Fruit fly (Drosophila melanogaster) whole organism, embryonic: Measurements from ENCODE around the gene CG18749.

ENCODE experiments used
- ATbp ChIP-seq: fragments of 200-800 bp; sonication (Bioruptor generic); optimal IDR thresholded peaks from 2 replicates; lab custom pipeline; 2017; ENCODE audit warnings: missing biosample characterization, mild to moderate bottlenecking, missing genetic modification characterization, missing genetic modification reagents
- Abd-B ChIP-seq: fragments of 200-800 bp; sonication (Bioruptor generic); optimal IDR thresholded peaks from 2 replicates; lab custom pipeline; 2018; ENCODE audit warnings: missing biosample characterization, mild to moderate bottlenecking, missing genetic modification characterization, moderate library complexity
- C15 ChIP-seq: fragments of 200-800 bp; sonication (Bioruptor generic); IDR thresholded peaks from 3 replicates; pipeline ENCODE4 v1.3.6; 2022; ENCODE audit warnings: missing biosample characterization, missing genetic modification characterization
- CG10267 ChIP-seq: fragments of 200-800 bp; sonication (Bioruptor generic); optimal IDR thresholded peaks from 2 replicates; lab custom pipeline; 2018; ENCODE audit warnings: missing biosample characterization, mild to moderate bottlenecking, missing genetic modification characterization, moderate library complexity
- CG10431 ChIP-seq: fragments of 200-800 bp; sonication (Bioruptor generic); optimal IDR thresholded peaks from 3 replicates; lab custom pipeline; 2018; ENCODE audit warnings: missing biosample characterization, mild to moderate bottlenecking, missing genetic modification characterization
- CG13624 ChIP-seq: fragments of 200-800 bp; sonication (Bioruptor generic); optimal IDR thresholded peaks from 2 replicates; lab custom pipeline; 2016; ENCODE audit warnings: missing biosample characterization, missing genetic modification characterization
- CG16779 ChIP-seq: fragments of 200-800 bp; sonication (Bioruptor generic); IDR thresholded peaks from 2 replicates; pipeline ENCODE4 v1.3.6; 2022; ENCODE audit warnings: missing biosample characterization, missing genetic modification characterization
- CG16863 ChIP-seq: fragments of 200-800 bp; sonication (Bioruptor generic); optimal IDR thresholded peaks from 3 replicates; lab custom pipeline; 2016; ENCODE audit warnings: missing biosample characterization, missing genetic modification characterization
- CG17385 ChIP-seq: fragments of 200-800 bp; sonication (Bioruptor generic); optimal IDR thresholded peaks from 3 replicates; lab custom pipeline; 2018; ENCODE audit warnings: missing biosample characterization, mild to moderate bottlenecking, missing genetic modification characterization
- CG18262 ChIP-seq: fragments of 200-800 bp; optimal IDR thresholded peaks from 3 replicates; lab custom pipeline; 2019; ENCODE audit warnings: missing biosample characterization, mild to moderate bottlenecking, missing genetic modification characterization, moderate library complexity
- CG18619 ChIP-seq: fragments of 200-800 bp; sonication (Bioruptor generic); optimal IDR thresholded peaks from 3 replicates; lab custom pipeline; 2017; ENCODE audit warnings: missing biosample characterization, mild to moderate bottlenecking, missing genetic modification characterization
- CG2875 ChIP-seq: fragments of 200-800 bp; sonication (Bioruptor generic); optimal IDR thresholded peaks from 2 replicates; lab custom pipeline; 2017; ENCODE audit warnings: missing biosample characterization, mild to moderate bottlenecking, missing genetic modification characterization, missing genetic modification reagents
- CG33213 ChIP-seq: fragments of 200-800 bp; sonication (Bioruptor generic); optimal IDR thresholded peaks from 3 replicates; lab custom pipeline; 2016; ENCODE audit warnings: missing biosample characterization, missing genetic modification characterization
- CG33557 ChIP-seq: fragments of 200-800 bp; sonication (Bioruptor generic); optimal IDR thresholded peaks from 2 replicates; lab custom pipeline; 2019; ENCODE audit warnings: missing biosample characterization, mild to moderate bottlenecking, missing genetic modification characterization, moderate library complexity
- CG42726 ChIP-seq: fragments of 200-800 bp; sonication (Bioruptor generic); IDR thresholded peaks from 2 replicates; pipeline ENCODE4 v1.3.6; 2022; ENCODE audit warnings: missing biosample characterization, missing genetic modification characterization; ENCODE audit not compliant: partially characterized antibody
- CG4854 ChIP-seq: fragments of 200-800 bp; sonication (Bioruptor generic); optimal IDR thresholded peaks from 2 replicates; lab custom pipeline; 2016; ENCODE audit warnings: missing biosample characterization, missing genetic modification characterization, inconsistent platforms
- CG6254 ChIP-seq: fragments of 200-800 bp; sonication (Bioruptor generic); optimal IDR thresholded peaks from 3 replicates; lab custom pipeline; 2017; ENCODE audit warnings: mild to moderate bottlenecking, missing biosample characterization, missing genetic modification reagents, missing genetic modification characterization
- CG8359 ChIP-seq: fragments of 200-800 bp; sonication (Bioruptor generic); optimal IDR thresholded peaks from 2 replicates; lab custom pipeline; 2017; ENCODE audit warnings: missing biosample characterization, mild to moderate bottlenecking, missing genetic modification characterization, borderline replicate concordance
- CG9797 ChIP-seq: fragments of 200-800 bp; sonication (Bioruptor generic); optimal IDR thresholded peaks from 3 replicates; lab custom pipeline; 2018; ENCODE audit warnings: missing biosample characterization, mild to moderate bottlenecking, missing genetic modification characterization
- D19B ChIP-seq: fragments of 200-800 bp; sonication (Bioruptor generic); optimal IDR thresholded peaks from 2 replicates; lab custom pipeline; 2017; ENCODE audit warnings: missing biosample characterization, mild to moderate bottlenecking, missing genetic modification characterization
- Deaf1 ChIP-seq: fragments of 200-800 bp; optimal IDR thresholded peaks from 3 replicates; lab custom pipeline; 2019; ENCODE audit warnings: missing biosample characterization, mild to moderate bottlenecking, missing genetic modification characterization, moderate library complexity
- Doc2 ChIP-seq: fragments of 200-800 bp; sonication (Bioruptor generic); IDR thresholded peaks from 2 replicates; pipeline ENCODE4 v1.3.6; 2022; ENCODE audit warnings: missing biosample characterization, missing genetic modification characterization
- Fer3 ChIP-seq: fragments of 200-800 bp; sonication (Bioruptor generic); optimal IDR thresholded peaks from 2 replicates; lab custom pipeline; 2018; ENCODE audit warnings: missing biosample characterization, mild to moderate bottlenecking, missing genetic modification characterization, moderate library complexity
- Hr39 ChIP-seq: fragments of >200 bp; optimal IDR thresholded peaks from 2 replicates; lab custom pipeline; 2017
- Lhr ChIP-seq: fragments of 200-800 bp; sonication (Bioruptor generic); optimal IDR thresholded peaks from 3 replicates; lab custom pipeline; 2017; ENCODE audit warnings: mild to moderate bottlenecking, missing biosample characterization, missing genetic modification reagents, missing genetic modification characterization
- Lpt ChIP-seq: fragments of >200 bp; optimal IDR thresholded peaks from 2 replicates; lab custom pipeline; 2018; ENCODE audit warnings: missing biosample characterization, missing genetic modification characterization
- NFAT ChIP-seq: fragments of 200-800 bp; sonication (Bioruptor generic); IDR thresholded peaks from 2 replicates; pipeline ENCODE4 v1.3.6; 2022; ENCODE audit warnings: missing biosample characterization, missing genetic modification characterization
- Taf1 ChIP-seq: fragments of 200-800 bp; sonication (Bioruptor generic); IDR thresholded peaks from 2 replicates; pipeline ENCODE4 v1.3.6; 2022; ENCODE audit warnings: missing biosample characterization, missing genetic modification characterization
- ab ChIP-seq: fragments of 200-800 bp; sonication (Bioruptor generic); optimal IDR thresholded peaks from 2 replicates; lab custom pipeline; 2016; ENCODE audit warnings: missing biosample characterization, missing genetic modification characterization
- ac ChIP-seq: fragments of 200-800 bp; sonication (Bioruptor generic); optimal IDR thresholded peaks from 3 replicates; lab custom pipeline; 2017; ENCODE audit warnings: missing biosample characterization, mild to moderate bottlenecking, missing genetic modification characterization
- al ChIP-seq: fragments of 200-800 bp; sonication (Bioruptor generic); IDR thresholded peaks from 2 replicates; pipeline ENCODE4 v1.3.6; 2022; ENCODE audit warnings: missing biosample characterization, missing genetic modification characterization
- corto ChIP-seq: fragments of 200-800 bp; sonication (Bioruptor generic); optimal IDR thresholded peaks from 2 replicates; lab custom pipeline; 2016; ENCODE audit warnings: missing biosample characterization, mild to moderate bottlenecking, missing genetic modification characterization, moderate library complexity
- dimm ChIP-seq: fragments of 200-800 bp; sonication (Bioruptor generic); IDR thresholded peaks from 2 replicates; pipeline ENCODE4 v1.3.6; 2022; ENCODE audit warnings: missing biosample characterization, missing genetic modification characterization
- en ChIP-seq: fragments of 200-800 bp; sonication (Bioruptor generic); optimal IDR thresholded peaks from 2 replicates; lab custom pipeline; 2016; ENCODE audit warnings: missing biosample characterization, missing genetic modification characterization
- esg ChIP-seq: fragments of 200-800 bp; sonication (Bioruptor generic); conservative IDR thresholded peaks from 2 replicates; pipeline ENCODE4 v1.3.6; 2022; ENCODE audit warnings: missing biosample characterization, missing genetic modification characterization
- fd102C ChIP-seq: fragments of 200-800 bp; sonication (Bioruptor generic); optimal IDR thresholded peaks from 2 replicates; lab custom pipeline; 2018; ENCODE audit warnings: missing biosample characterization, mild to moderate bottlenecking, missing genetic modification characterization, moderate library complexity
- kni ChIP-seq: fragments of 200-800 bp; sonication (Bioruptor generic); optimal IDR thresholded peaks from 3 replicates; lab custom pipeline; 2017; ENCODE audit warnings: mild to moderate bottlenecking, missing biosample characterization, missing genetic modification reagents, missing genetic modification characterization
- nerfin-1 ChIP-seq: fragments of 200-800 bp; sonication (Bioruptor generic); optimal IDR thresholded peaks from 3 replicates; lab custom pipeline; 2019; ENCODE audit warnings: missing biosample characterization, mild to moderate bottlenecking, missing genetic modification characterization, moderate library complexity
- onecut ChIP-seq: fragments of 200-800 bp; sonication (Bioruptor generic); IDR thresholded peaks from 2 replicates; pipeline ENCODE4 v1.3.6; 2022; ENCODE audit warnings: missing biosample characterization, missing genetic modification characterization
- pfk ChIP-seq: fragments of 200-800 bp; sonication (Bioruptor generic); optimal IDR thresholded peaks from 2 replicates; lab custom pipeline; 2018; ENCODE audit warnings: missing biosample characterization, mild to moderate bottlenecking, missing genetic modification characterization, moderate library complexity
- ranshi ChIP-seq: fragments of 200-800 bp; sonication (Bioruptor generic); IDR thresholded peaks from 2 replicates; pipeline ENCODE4 v1.3.6; 2022; ENCODE audit warnings: missing biosample characterization, missing genetic modification characterization
- repo ChIP-seq: fragments of 200-800 bp; sonication (Bioruptor generic); optimal IDR thresholded peaks from 2 replicates; lab custom pipeline; 2016; ENCODE audit warnings: missing biosample characterization, missing genetic modification characterization
- sd ChIP-seq: fragments of 200-800 bp; sonication (Bioruptor generic); optimal IDR thresholded peaks from 3 replicates; lab custom pipeline; 2018; ENCODE audit warnings: missing biosample characterization, mild to moderate bottlenecking, missing genetic modification characterization, moderate library complexity
- sim ChIP-seq: fragments of 200-800 bp; sonication (Bioruptor generic); IDR thresholded peaks from 2 replicates; pipeline ENCODE4 v1.3.6; 2022; ENCODE audit warnings: missing biosample characterization, missing genetic modification characterization
- ssp ChIP-seq: fragments of 200-800 bp; sonication (Bioruptor generic); IDR thresholded peaks from 2 replicates; pipeline ENCODE4 v1.3.6; 2022; ENCODE audit warnings: missing biosample characterization, missing genetic modification characterization
- tap ChIP-seq: fragments of 200-800 bp; optimal IDR thresholded peaks from 3 replicates; lab custom pipeline; 2019; ENCODE audit warnings: missing biosample characterization, mild to moderate bottlenecking, missing genetic modification characterization, moderate library complexity
- tio ChIP-seq: fragments of 200-800 bp; sonication (Bioruptor generic); optimal IDR thresholded peaks from 2 replicates; lab custom pipeline; 2017; ENCODE audit warnings: missing biosample characterization, missing genetic modification characterization, inconsistent platforms
- trem ChIP-seq: fragments of 200-800 bp; optimal IDR thresholded peaks from 3 replicates; lab custom pipeline; 2019; ENCODE audit warnings: missing biosample characterization, mild to moderate bottlenecking, missing genetic modification characterization, moderate library complexity
- trh ChIP-seq: fragments of 200-800 bp; sonication (Bioruptor generic); optimal IDR thresholded peaks from 2 replicates; lab custom pipeline; 2016; ENCODE audit warnings: missing biosample characterization, missing genetic modification characterization
- z ChIP-seq: fragments of 200-800 bp; sonication (Bioruptor generic); IDR thresholded peaks from 3 replicates; pipeline ENCODE4 v1.3.6; 2022; ENCODE audit warnings: missing biosample characterization, missing genetic modification characterization

The CG18749 gene

DNA sequence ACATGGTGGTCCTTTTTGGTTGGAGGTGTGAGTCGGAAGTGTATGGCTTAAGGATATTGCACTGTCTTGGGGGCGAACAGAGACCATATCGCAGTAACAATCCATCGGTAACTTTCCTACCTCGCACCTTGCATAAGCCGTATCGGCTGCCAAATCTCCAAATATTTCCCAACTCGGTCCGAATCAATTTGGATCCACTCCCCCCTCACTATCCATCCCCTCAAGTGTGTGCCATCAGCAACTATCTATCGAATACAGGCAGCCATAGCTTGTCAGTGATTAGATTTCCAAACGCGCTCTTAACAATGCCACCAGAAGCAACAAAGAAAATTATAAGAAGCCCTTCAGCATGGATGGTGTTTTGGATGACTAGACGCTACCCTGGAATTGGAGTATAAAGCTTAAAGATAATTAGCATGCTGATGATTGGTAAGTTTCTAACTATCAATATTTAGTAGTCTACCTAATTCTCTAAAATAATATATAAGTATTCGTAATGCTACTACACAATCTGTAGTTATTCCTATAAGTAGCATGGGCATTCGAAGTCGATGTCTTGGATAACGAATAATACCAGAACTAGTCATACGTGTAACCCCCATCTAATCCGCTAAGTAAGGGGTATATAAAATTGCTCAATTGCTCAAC, 37.1 kb upstream of the CG18749 start (continued):
- TF ChIP-seq D19B (peak; percentile 97), tio (peak; percentile 45), trem (tag; lab: Kevin White, UChicago) (peak; percentile 22), CG10431 (GFP tag; lab: Kevin White, UChicago) (no peak), fd102C (GFP tag; lab: Kevin White, UChicago) (no peak), CG33557 (GFP tag; lab: Kevin White, UChicago) (no peak), Fer3 (tag; lab: Kevin White, UChicago) (peak; percentile 61), Deaf1 (tag; lab: Kevin White, UChicago) (peak; percentile 32), CG18262 (tag; lab: Kevin White, UChicago) (peak; percentile 65), Hr39 (no peak), NFAT (GFP tag; lab: Robert Waterston, UW) (no peak), Lhr (GFP tag; lab: Kevin White, UChicago) (no peak), CG6254 (GFP tag; lab: Kevin White, UChicago) (peak; percentile 27), CG33213 (GFP tag; lab: Kevin White, UChicago) (no peak), pfk (GFP tag; lab: Kevin White, UChicago) (no peak), CG18619 (GFP tag; lab: Kevin White, UChicago) (peak; percentile 33), CG4854 (GFP tag; lab: Kevin White, UChicago) (no peak), Lpt (GFP tag; lab: Kevin White, UChicago) (no peak), CG16863 (GFP tag; lab: Kevin White, UChicago) (no peak), CG10267 (tag; lab: Kevin White, UChicago) (peak; percentile 24), al (GFP tag; lab: Robert Waterston, UW) (no peak), dimm (GFP tag; lab: Robert Waterston, UW) (no peak), C15 (GFP tag; lab: Robert Waterston, UW) (no peak), en (GFP tag; lab: Kevin White, UChicago) (no peak), corto (no peak), repo (GFP tag; lab: Kevin White, UChicago) (no peak), CG13624 (GFP tag; lab: Kevin White, UChicago) (no peak), Doc2 (no peak), CG8359 (GFP tag; lab: Kevin White, UChicago) (no peak), sd (tag; lab: Kevin White, UChicago) (no peak), CG2875 (GFP tag; lab: Kevin White, UChicago) (peak; percentile 41), esg (GFP tag; lab: Robert Waterston, UW) (peak; percentile 53; the same call in 1 of the 2 replicates), ATbp (GFP tag; lab: Kevin White, UChicago) (peak; percentile 1), ranshi (GFP tag; lab: Robert Waterston, UW) (peak; percentile 58; the same call in 1 of the 2 replicates), sim (GFP tag; lab: Robert Waterston, UW) (no peak), onecut (GFP tag; lab: Robert Waterston, UW) (no peak), tap (tag; lab: Kevin White, UChicago) (peak; percentile 57), CG16779 (GFP tag; lab: Robert Waterston, UW) (no peak), ab (no peak), nerfin-1 (tag; lab: Kevin White, UChicago) (peak; percentile 29), CG9797 (no peak), CG17385 (GFP tag; lab: Kevin White, UChicago) (peak; percentile 39), ssp (GFP tag; lab: Robert Waterston, UW) (peak; percentile 30; the same call in 1 of the 2 replicates), Abd-B (GFP tag; lab: Kevin White, UChicago) (peak; percentile 35), CG42726 (GFP tag; lab: Robert Waterston, UW) (no peak), z (no peak), Taf1 (GFP tag; lab: Robert Waterston, UW) (no peak), kni (no peak), trh (GFP tag; lab: Kevin White, UChicago) (no peak), ac (GFP tag; lab: Kevin White, UChicago) (no peak)
